Fruit fly (Drosophila melanogaster) Kc167 (cell line): ENCODE measurements around the gene CG15818.

Experiments
- Myc ChIP-seq: fragments of >200 bp; optimal IDR thresholded peaks from 2 replicates; lab custom pipeline; 2017; ENCODE audit warnings: missing external identifiers
- Sin3A ChIP-seq: fragments of >200 bp; optimal IDR thresholded peaks from 2 replicates; lab custom pipeline; 2018; ENCODE audit warnings: missing external identifiers
- h ChIP-seq: fragments of >200 bp; optimal IDR thresholded peaks from 3 replicates; lab custom pipeline; 2018; ENCODE audit warnings: missing external identifiers
- insv ChIP-seq: fragments of >200 bp; optimal IDR thresholded peaks from 3 replicates; lab custom pipeline; 2018; ENCODE audit warnings: missing external identifiers
- psq ChIP-seq: fragments of >200 bp; optimal IDR thresholded peaks from 2 replicates; lab custom pipeline; 2017; ENCODE audit warnings: missing external identifiers
- ttk ChIP-seq: sonication (Bioruptor generic); optimal IDR thresholded peaks from 2 replicates; lab custom pipeline; 2017; ENCODE audit warnings: missing external identifiers

DNA sequence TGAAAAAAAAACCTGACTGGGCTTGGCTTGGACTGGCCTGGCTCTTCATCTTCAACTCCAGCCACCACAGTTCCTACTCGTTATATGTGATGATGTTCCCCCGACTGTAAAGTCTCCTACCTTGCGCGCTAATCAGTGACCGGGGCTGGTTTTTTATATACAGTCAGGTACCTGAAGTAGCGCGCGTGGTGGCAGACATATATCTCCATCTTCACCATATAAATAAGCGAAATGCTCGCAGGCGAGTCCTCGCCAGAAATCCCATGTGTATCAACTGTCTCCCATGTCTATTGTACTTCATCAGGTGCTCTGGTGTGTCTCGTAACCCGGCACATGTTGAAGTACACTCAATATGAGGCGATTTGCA, 15.0 kb downstream of the CG15818 start:
- no peak for TF ChIP-seq h (lab: Kevin White, UChicago)
- no peak for TF ChIP-seq Sin3A (lab: Kevin White, UChicago)
- no peak for TF ChIP-seq psq
- TF ChIP-seq ttk (lab: Kevin White, UChicago): no peak
- no peak for TF ChIP-seq insv
- no peak for TF ChIP-seq Myc
